Worm (Caenorhabditis elegans): Measurements from ENCODE around the gene his-35.

The his-35 gene

ce11 chrV:9546042-9546581 is 1.0 kb upstream of the his-35 start, which contains the start of gene C50F4.6:
Gene C50F4.6, plus strand, starts transcription at chrV:9546092.
- TF ChIP-seq nhr-21 (tag; optimal IDR thresholded peaks at IDR 0.05): no peak
- TF ChIP-seq nhr-77 (tag; optimal IDR thresholded peaks at IDR 0.05): no peak
- TF ChIP-seq lsy-2 (tag; optimal IDR thresholded peaks at IDR 0.05): peak in 1 of 2 experiments; percentile 13

DNA sequence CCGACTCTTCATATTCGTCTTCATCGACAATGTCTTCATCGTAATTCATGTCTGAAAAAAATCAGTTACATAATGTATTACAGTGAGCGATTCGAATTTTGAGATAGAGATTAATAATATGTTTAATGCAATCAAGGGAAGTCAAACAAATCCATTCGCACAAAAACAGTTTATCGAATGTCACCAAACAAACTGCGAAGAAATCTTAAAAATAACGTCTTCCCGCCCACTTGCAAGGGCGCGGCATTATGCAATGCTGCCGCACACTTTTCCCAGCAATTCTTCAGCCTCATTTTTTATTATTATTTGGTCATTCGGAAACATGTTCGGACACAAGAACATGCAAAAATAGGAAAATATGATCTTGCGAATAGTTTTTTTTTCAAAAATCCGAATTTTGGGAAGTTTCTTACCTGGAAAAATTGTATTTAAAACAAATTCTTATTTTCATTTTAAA is 884 bp downstream of the his-35 start, which contains the start of gene mdf-1:
Gene mdf-1 (minus strand): TSS at position 51 of the 457 bp plus-strand sequence.
- TF ChIP-seq egl-27 (tag; optimal IDR thresholded peaks at IDR 0.05): no peak
- peak; percentile 71 for TF ChIP-seq sma-3 (GFP tag; optimal IDR thresholded peaks at IDR 0.05)
- TF ChIP-seq snpc-4 (tag; optimal IDR thresholded peaks at IDR 0.05): peak; percentile 37
- TF ChIP-seq ceh-82 (tag; optimal IDR thresholded peaks at IDR 0.05): no peak
- TF ChIP-seq nhr-10 (tag; optimal IDR thresholded peaks at IDR 0.05): no peak
- no peak for TF ChIP-seq zag-1 (tag; optimal IDR thresholded peaks at IDR 0.05)
- TF ChIP-seq crh-2 (tag; optimal IDR thresholded peaks at IDR 0.05): peak; percentile 84
- TF ChIP-seq lin-13 (GFP tag; optimal IDR thresholded peaks at IDR 0.05): peak; percentile 87
- no peak for TF ChIP-seq lin-39 (tag; optimal IDR thresholded peaks at IDR 0.05)
- TF ChIP-seq ceh-16 (tag; optimal IDR thresholded peaks at IDR 0.05): peak; percentile 11
- peak in 1 of 2 experiments; percentile 79 for TF ChIP-seq lsy-2 (tag; optimal IDR thresholded peaks at IDR 0.05)
- TF ChIP-seq gmeb-1 (tag; optimal IDR thresholded peaks at IDR 0.05): peak; percentile 83
- peak; percentile 73 for TF ChIP-seq nhr-21 (tag; optimal IDR thresholded peaks at IDR 0.05)
- TF ChIP-seq peb-1 (tag; optimal IDR thresholded peaks at IDR 0.05): no peak
- TF ChIP-seq mab-5 (tag; optimal IDR thresholded peaks at IDR 0.05): peak; percentile 35
- peak; percentile 44 for TF ChIP-seq fos-1 (tag; optimal IDR thresholded peaks at IDR 0.05)
- no peak for TF ChIP-seq nhr-237 (tag; optimal IDR thresholded peaks at IDR 0.05)
- TF ChIP-seq nhr-77 (tag; optimal IDR thresholded peaks at IDR 0.05): no peak
- no peak for TF ChIP-seq mbf-1 (tag; optimal IDR thresholded peaks at IDR 0.05)
- TF ChIP-seq blmp-1 (tag; optimal IDR thresholded peaks at IDR 0.05; ENCODE audit: insufficient read depth): peak; percentile 38
- TF ChIP-seq sma-9 (GFP tag; optimal IDR thresholded peaks at IDR 0.05): peak; percentile 60
- TF ChIP-seq sma-9 (tag; optimal IDR thresholded peaks at IDR 0.05): no peak
- peak; percentile 59 for TF ChIP-seq F13H6.1 (tag; optimal IDR thresholded peaks at IDR 0.05)
- peak; percentile 83 for TF ChIP-seq nhr-129 (tag; optimal IDR thresholded peaks at IDR 0.05)
- no peak for TF ChIP-seq ztf-11 (tag; optimal IDR thresholded peaks at IDR 0.05)
- peak; percentile 83 for TF ChIP-seq unc-55 (GFP tag; optimal IDR thresholded peaks at IDR 0.05)
- TF ChIP-seq elt-1 (tag; optimal IDR thresholded peaks at IDR 0.05): no peak
- peak; percentile 70 for TF ChIP-seq sem-4 (tag; optimal IDR thresholded peaks at IDR 0.05)
- TF ChIP-seq ztf-1 (GFP tag; conservative IDR thresholded peaks at IDR 0.05): no peak
- TF ChIP-seq C34F6.9 (tag; optimal IDR thresholded peaks at IDR 0.05): peak; percentile 82
- peak; percentile 28 for TF ChIP-seq Y55F3AM.14 (GFP tag; optimal IDR thresholded peaks at IDR 0.05)
- TF ChIP-seq lin-11 (tag; optimal IDR thresholded peaks at IDR 0.05): peak; percentile 54
- TF ChIP-seq nhr-25 (tag; optimal IDR thresholded peaks at IDR 0.05): peak; percentile 53
- TF ChIP-seq unc-39 (tag; optimal IDR thresholded peaks at IDR 0.05): no peak
- TF ChIP-seq unc-62 (GFP tag; optimal IDR thresholded peaks at IDR 0.05): no peak
- peak; percentile 47 for TF ChIP-seq ama-1 (optimal IDR thresholded peaks at IDR 0.05)
- peak; percentile 39 for TF ChIP-seq ztf-4 (tag; optimal IDR thresholded peaks at IDR 0.05)

ce11 chrV:9541506-9541905 is 3.6 kb downstream of the his-35 start, which contains the start of gene C50F4.16:
Gene C50F4.16, minus strand, starts transcription at chrV:9541606.
- no peak for TF ChIP-seq blmp-1 (tag; optimal IDR thresholded peaks at IDR 0.05; ENCODE audit: insufficient read depth)
- no peak for TF ChIP-seq unc-62 (GFP tag; optimal IDR thresholded peaks at IDR 0.05)
- TF ChIP-seq ama-1 (optimal IDR thresholded peaks at IDR 0.05): no peak
- TF ChIP-seq nhr-129 (tag; optimal IDR thresholded peaks at IDR 0.05): no peak

ce11 chrV:9539638-9540037 is 5.5 kb downstream of the his-35 start, which contains the start of gene C50F4.12:
Gene C50F4.12, minus strand, starts transcription at chrV:9539738.
- TF ChIP-seq nhr-129 (tag; optimal IDR thresholded peaks at IDR 0.05) (no peak), Y55F3AM.14 (GFP tag; optimal IDR thresholded peaks at IDR 0.05) (no peak), ztf-4 (tag; optimal IDR thresholded peaks at IDR 0.05) (no peak), mdl-1 (tag; optimal IDR thresholded peaks at IDR 0.05) (no peak), mbf-1 (tag; optimal IDR thresholded peaks at IDR 0.05) (no peak), fos-1 (tag; optimal IDR thresholded peaks at IDR 0.05) (no peak), ceh-82 (tag; optimal IDR thresholded peaks at IDR 0.05) (no peak), dmd-4 (tag; optimal IDR thresholded peaks at IDR 0.05) (no peak), gmeb-1 (tag; optimal IDR thresholded peaks at IDR 0.05) (no peak), C34F6.9 (tag; optimal IDR thresholded peaks at IDR 0.05) (no peak), blmp-1 (tag; optimal IDR thresholded peaks at IDR 0.05; ENCODE audit: insufficient read depth) (no peak), nhr-10 (tag; optimal IDR thresholded peaks at IDR 0.05) (no peak), zag-1 (tag; optimal IDR thresholded peaks at IDR 0.05) (no peak), unc-62 (GFP tag; optimal IDR thresholded peaks at IDR 0.05) (no peak)

All from whole organism, L2 larva.